Worm (Caenorhabditis elegans) whole organism, late embryonic: ENCODE results near the gene Y40H7A.11.

Experiments used
- ama-1 ChIP-seq: fragments of 150-350 bp; optimal IDR thresholded peaks from 2 replicates; lab custom pipeline; 2014
- dmd-4 ChIP-seq: sonication (generic microtip); optimal IDR thresholded peaks from 2 replicates; lab custom pipeline; 2016; ENCODE audit warnings: borderline replicate concordance, missing genetic modification characterization, missing compliant biosample characterization
- elt-2 ChIP-seq: sonication (generic microtip); optimal IDR thresholded peaks from 2 replicates; lab custom pipeline; 2016; ENCODE audit warnings: missing genetic modification reagents, missing genetic modification characterization, missing compliant biosample characterization
- fkh-10 ChIP-seq: fragments of 150-350 bp; optimal IDR thresholded peaks from 2 replicates; lab custom pipeline; 2014; ENCODE audit warnings: missing biosample characterization, missing genetic modification reagents, missing genetic modification characterization
- gmeb-2 ChIP-seq: sonication (generic microtip); optimal IDR thresholded peaks from 2 replicates; lab custom pipeline; 2016; ENCODE audit warnings: missing genetic modification characterization, inconsistent platforms, missing compliant biosample characterization
- hlh-15 ChIP-seq: sonication (generic microtip); optimal IDR thresholded peaks from 2 replicates; lab custom pipeline; 2016; ENCODE audit warnings: missing genetic modification characterization, missing compliant biosample characterization
- madf-2 ChIP-seq: sonication (generic microtip); optimal IDR thresholded peaks from 2 replicates; lab custom pipeline; 2017; ENCODE audit warnings: missing genetic modification characterization, missing compliant biosample characterization
- pqm-1 ChIP-seq: sonication (generic microtip); optimal IDR thresholded peaks from 2 replicates; lab custom pipeline; 2016; ENCODE audit warnings: missing genetic modification characterization, missing compliant biosample characterization
- pros-1 ChIP-seq: fragments of 150-350 bp; optimal IDR thresholded peaks from 2 replicates; lab custom pipeline; 2014; ENCODE audit warnings: missing biosample characterization, missing genetic modification reagents, missing genetic modification characterization
- rnt-1 ChIP-seq: sonication (generic microtip); optimal IDR thresholded peaks from 2 replicates; lab custom pipeline; 2016; ENCODE audit warnings: missing genetic modification characterization, missing compliant biosample characterization
- sox-2 ChIP-seq: fragments of 200-800 bp; sonication (Bioruptor generic); IDR thresholded peaks from 2 replicates; pipeline ENCODE4 v1.3.6; 2022; ENCODE audit warnings: missing genetic modification reagents, missing genetic modification characterization, missing compliant biosample characterization
- unc-55 ChIP-seq: sonication (generic microtip); optimal IDR thresholded peaks from 2 replicates; lab custom pipeline; 2017; ENCODE audit warnings: missing biosample characterization, missing genetic modification reagents, missing genetic modification characterization
- unc-86 ChIP-seq: sonication (generic microtip); optimal IDR thresholded peaks from 2 replicates; lab custom pipeline; 2016; ENCODE audit warnings: missing genetic modification characterization, missing compliant biosample characterization

DNA sequence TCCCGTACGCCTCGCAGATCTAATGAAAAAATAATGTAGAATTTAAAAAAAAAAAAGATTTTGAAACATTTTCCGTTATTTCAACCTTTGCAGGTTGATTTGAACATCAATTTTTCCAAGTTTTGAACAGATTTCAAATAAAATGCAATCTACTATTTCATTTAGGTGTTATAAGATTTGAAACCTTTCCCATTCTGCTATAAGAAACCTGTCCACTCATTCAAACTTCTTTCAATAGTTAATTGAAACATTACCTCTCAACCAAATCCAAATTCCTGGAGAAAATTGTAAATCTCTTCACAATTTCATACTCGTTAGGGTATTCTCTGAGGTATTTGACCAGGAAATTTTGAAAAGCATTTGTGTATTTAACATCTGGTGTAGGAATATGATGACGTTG lies 5.5 kb downstream of the Y40H7A.11 start:
- TF ChIP-seq gmeb-2 (tag; lab: Kevin White, UChicago) (no peak), ama-1 (no peak), pqm-1 (no peak), rnt-1 (no peak), pros-1 (tag; lab: Kevin White, UChicago) (no peak), fkh-10 (GFP tag; lab: Kevin White, UChicago) (no peak), hlh-15 (tag; lab: Kevin White, UChicago) (no peak), elt-2 (tag; lab: Kevin White, UChicago) (no peak), madf-2 (tag; lab: Kevin White, UChicago) (no peak), sox-2 (no peak), unc-55 (no peak), unc-86 (tag; lab: Kevin White, UChicago) (no peak), dmd-4 (tag; lab: Kevin White, UChicago) (no peak)
